Fruit fly (Drosophila melanogaster) Kc167 (cell line): ENCODE data around the gene ntc.
A peak's percentile ranks its signal among the peaks of the same experiment; 100 is the strongest.

ENCODE experiments used
- Myc ChIP-seq: fragments of >200 bp; optimal IDR thresholded peaks from 2 replicates; lab custom pipeline; 2017; ENCODE audit warnings: missing external identifiers
- Sin3A ChIP-seq: fragments of >200 bp; optimal IDR thresholded peaks from 2 replicates; lab custom pipeline; 2018; ENCODE audit warnings: missing external identifiers
- h ChIP-seq: fragments of >200 bp; optimal IDR thresholded peaks from 3 replicates; lab custom pipeline; 2018; ENCODE audit warnings: missing external identifiers
- insv ChIP-seq: fragments of >200 bp; optimal IDR thresholded peaks from 3 replicates; lab custom pipeline; 2018; ENCODE audit warnings: missing external identifiers
- psq ChIP-seq: fragments of >200 bp; optimal IDR thresholded peaks from 2 replicates; lab custom pipeline; 2017; ENCODE audit warnings: missing external identifiers
- ttk ChIP-seq: sonication (Bioruptor generic); optimal IDR thresholded peaks from 2 replicates; lab custom pipeline; 2017; ENCODE audit warnings: missing external identifiers

The ntc gene

dm6 chr3L:3842981-3843701 is 36.9 kb upstream of the ntc start:
- TF ChIP-seq insv (no peak), psq (lab: Kevin White, UChicago) (no peak)

- TF ChIP-seq Sin3A (no peak), ttk (lab: Kevin White, UChicago) (no peak), psq (lab: Kevin White, UChicago) (no peak), insv (no peak), h (lab: Kevin White, UChicago) (no peak)
These were observed 21.9 kb upstream of the ntc start for dm6 chr3L:3828111-3828510.

dm6 chr3L:3826541-3826940 is 20.3 kb upstream of the ntc start:
- TF ChIP-seq Myc: no peak
- no peak for TF ChIP-seq insv
- TF ChIP-seq ttk (lab: Kevin White, UChicago): no peak
- no peak for TF ChIP-seq Sin3A
- TF ChIP-seq psq (lab: Kevin White, UChicago): no peak
- no peak for TF ChIP-seq h (lab: Kevin White, UChicago)

- TF ChIP-seq psq (lab: Kevin White, UChicago) (no peak), ttk (lab: Kevin White, UChicago) (no peak), insv (no peak), Sin3A (no peak), Myc (no peak), h (lab: Kevin White, UChicago) (no peak)
These were observed 19.6 kb upstream of the ntc start for dm6 chr3L:3825884-3826283.

- TF ChIP-seq h (lab: Kevin White, UChicago): no peak
- no peak for TF ChIP-seq insv
- no peak for TF ChIP-seq psq (lab: Kevin White, UChicago)
- TF ChIP-seq ttk (lab: Kevin White, UChicago): no peak
- no peak for TF ChIP-seq Sin3A
- TF ChIP-seq Myc: no peak
These were observed 19.2 kb upstream of the ntc start for dm6 chr3L:3825485-3825813.

dm6 chr3L:3824790-3825484 is 18.7 kb upstream of the ntc start, which contains the start of gene Rdh:
TSS of gene Rdh (plus strand) at chr3L:3825449.
- no peak for TF ChIP-seq h (lab: Kevin White, UChicago)
- no peak for TF ChIP-seq psq (lab: Kevin White, UChicago)

dm6 chr3L:3818566-3819325 is 12.5 kb upstream of the ntc start, which contains the start of gene enc:
TSS of gene enc (plus strand) at chr3L:3818679.
- TF ChIP-seq Sin3A: no peak
- no peak for TF ChIP-seq insv
- no peak for TF ChIP-seq Myc
- no peak for TF ChIP-seq h (lab: Kevin White, UChicago)
- TF ChIP-seq psq (lab: Kevin White, UChicago): no peak

dm6 chr3L:3816772-3817483 is 10.7 kb upstream of the ntc start:
- TF ChIP-seq Myc (no peak), insv (no peak), h (lab: Kevin White, UChicago) (no peak), ttk (lab: Kevin White, UChicago) (no peak), Sin3A (no peak), psq (lab: Kevin White, UChicago) (no peak)

- TF ChIP-seq Sin3A: no peak
- no peak for TF ChIP-seq insv
- no peak for TF ChIP-seq Myc
- no peak for TF ChIP-seq ttk (lab: Kevin White, UChicago)
- TF ChIP-seq h (lab: Kevin White, UChicago): no peak
- TF ChIP-seq psq (lab: Kevin White, UChicago): no peak
These were observed 10.0 kb upstream of the ntc start, which contains the start of gene Acp63F for dm6 chr3L:3816254-3816653. TSS of gene Acp63F (minus strand) at chr3L:3816354.

dm6 chr3L:3814010-3814833 is 8.0 kb upstream of the ntc start, which contains the start of gene Scsalpha1:
TSS of gene Scsalpha1 (plus strand) at chr3L:3814211.
- TF ChIP-seq Sin3A: no peak
- TF ChIP-seq psq (lab: Kevin White, UChicago): no peak
- TF ChIP-seq ttk (lab: Kevin White, UChicago): no peak
- no peak for TF ChIP-seq Myc
- TF ChIP-seq h (lab: Kevin White, UChicago): no peak
- no peak for TF ChIP-seq insv

- TF ChIP-seq h (lab: Kevin White, UChicago): no peak
- peak; percentile 2 for TF ChIP-seq psq (lab: Kevin White, UChicago)
These were observed 4.8 kb upstream of the ntc start, which contains the start of the genes CG32263 and PIG-B for dm6 chr3L:3811089-3811488. TSS of gene CG32263 (minus strand) at chr3L:3811114. TSS of gene PIG-B (plus strand) at chr3L:3811263.
